Worm (Caenorhabditis elegans): ENCODE results near the gene F11C1.4.
A peak's percentile ranks its signal among the peaks of the same experiment; 100 is the strongest.

F11C1.4 gene

DNA sequence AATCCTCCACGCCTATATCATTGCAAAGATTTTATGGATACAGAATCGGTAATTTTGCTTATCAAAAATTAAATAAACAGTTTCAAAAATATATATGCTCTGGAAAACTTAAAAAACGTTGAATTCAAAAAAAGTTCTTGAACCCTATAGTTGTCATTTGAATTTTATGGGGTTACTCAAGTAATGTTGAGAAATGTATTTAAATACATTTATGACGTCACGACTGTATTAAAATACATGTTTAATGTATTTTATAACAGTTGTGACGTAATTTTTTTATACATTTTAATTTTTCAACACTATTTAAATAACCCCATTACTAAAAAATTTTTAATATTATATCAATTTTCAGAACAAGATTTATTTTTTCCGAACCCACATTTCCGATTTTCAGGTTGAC, 19.3 kb downstream of the F11C1.4 start:
- no peak for TF ChIP-seq lin-15B (tag; optimal IDR thresholded peaks at IDR 0.05)
- TF ChIP-seq F10B5.3 (tag; optimal IDR thresholded peaks at IDR 0.05) = no peak
- TF ChIP-seq nhr-41 (GFP tag; IDR thresholded peaks at IDR 0.05) = no peak
- no peak for TF ChIP-seq ceh-20 (GFP tag; IDR thresholded peaks at IDR 0.05)
- no peak for TF ChIP-seq lin-1 (GFP tag; IDR thresholded peaks at IDR 0.05)
- TF ChIP-seq ZK337.2 (GFP tag; IDR thresholded peaks at IDR 0.05) = no peak
- no peak for TF ChIP-seq dve-1 (tag; optimal IDR thresholded peaks at IDR 0.05; ENCODE audit: insufficient read depth)
- TF ChIP-seq zfp-2 (tag; optimal IDR thresholded peaks at IDR 0.05) = no peak
- TF ChIP-seq pqm-1 (tag; optimal IDR thresholded peaks at IDR 0.05) = no peak
- no peak for TF ChIP-seq ztf-11 (tag; optimal IDR thresholded peaks at IDR 0.05)
- no peak for TF ChIP-seq set-16 (GFP tag; IDR thresholded peaks at IDR 0.05)

DNA sequence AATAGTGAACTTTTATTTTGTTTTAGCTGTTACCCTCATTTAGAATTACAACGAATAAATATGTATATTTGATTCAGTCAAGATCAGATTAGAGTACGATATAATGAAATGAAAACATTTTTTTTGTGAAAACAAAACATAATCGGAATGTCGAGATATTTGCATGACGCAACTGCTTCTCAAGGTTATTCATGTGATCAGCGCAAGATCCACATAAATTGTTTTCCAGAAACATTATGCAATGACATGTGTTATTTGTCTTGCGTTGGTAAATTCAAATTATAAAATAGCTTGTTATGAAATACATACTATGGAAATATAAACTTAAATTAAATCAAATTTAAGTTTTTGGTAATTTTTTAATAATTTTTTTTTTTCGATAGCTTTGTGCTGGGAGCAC, 22.7 kb downstream of the F11C1.4 start:
- TF ChIP-seq tra-1 (GFP tag; IDR thresholded peaks at IDR 0.05) (no peak), lsy-2 (tag; optimal IDR thresholded peaks at IDR 0.05) (no peak), duxl-1 (tag; optimal IDR thresholded peaks at IDR 0.05; ENCODE audit: poor library complexity) (no peak), F10B5.3 (tag; optimal IDR thresholded peaks at IDR 0.05) (no peak), hlh-30 (tag; optimal IDR thresholded peaks at IDR 0.05; ENCODE audit: insufficient read depth) (peak; percentile 8), lin-29 (GFP tag; IDR thresholded peaks at IDR 0.05) (no peak), nhr-11 (tag; optimal IDR thresholded peaks at IDR 0.05) (no peak), nhr-25 (tag; optimal IDR thresholded peaks at IDR 0.05; ENCODE audit: borderline replicate concordance, insufficient read depth) (peak; percentile 86)

DNA sequence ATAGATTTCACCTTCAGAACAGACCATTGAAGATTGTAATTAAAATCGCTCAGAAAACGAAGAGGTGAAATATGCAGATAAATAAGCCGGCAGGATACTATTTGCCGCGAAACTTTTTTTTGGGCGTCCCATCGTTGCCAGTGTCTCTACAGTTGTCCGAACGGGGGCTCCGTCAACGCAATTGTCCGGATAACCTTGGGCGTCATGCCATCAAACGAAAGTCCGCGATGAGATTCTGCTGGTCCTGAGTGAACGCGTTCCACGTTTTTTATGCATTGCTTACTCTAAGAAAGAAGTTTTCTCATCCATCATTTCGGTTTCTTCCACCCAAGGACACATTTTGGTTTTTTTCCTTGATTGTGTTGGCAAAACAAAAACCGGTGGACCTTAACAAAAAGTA, 24.0 kb downstream of the F11C1.4 start:
- no peak for TF ChIP-seq daf-16 (GFP tag; optimal IDR thresholded peaks at IDR 0.05)
- no peak for TF ChIP-seq daf-16 (tag; optimal IDR thresholded peaks at IDR 0.05)
- TF ChIP-seq ces-1 (GFP tag; optimal IDR thresholded peaks at IDR 0.05) = no peak
- no peak for TF ChIP-seq lin-39 (tag; optimal IDR thresholded peaks at IDR 0.05)
- TF ChIP-seq nhr-25 (tag; optimal IDR thresholded peaks at IDR 0.05; ENCODE audit: borderline replicate concordance, insufficient read depth) = peak; percentile 97
- no peak for TF ChIP-seq cey-2 (tag; optimal IDR thresholded peaks at IDR 0.05; ENCODE audit: borderline replicate concordance, insufficient read depth)
- no peak for TF ChIP-seq Y48G9A.11 (GFP tag; IDR thresholded peaks at IDR 0.05)
- TF ChIP-seq daf-12 (tag; optimal IDR thresholded peaks at IDR 0.05) = no peak
- TF ChIP-seq aha-1 (tag) = peak; percentile 56
- no peak for TF ChIP-seq hif-1 (tag; optimal IDR thresholded peaks at IDR 0.05)
- TF ChIP-seq R02D3.7 (tag; optimal IDR thresholded peaks at IDR 0.05) = no peak

DNA sequence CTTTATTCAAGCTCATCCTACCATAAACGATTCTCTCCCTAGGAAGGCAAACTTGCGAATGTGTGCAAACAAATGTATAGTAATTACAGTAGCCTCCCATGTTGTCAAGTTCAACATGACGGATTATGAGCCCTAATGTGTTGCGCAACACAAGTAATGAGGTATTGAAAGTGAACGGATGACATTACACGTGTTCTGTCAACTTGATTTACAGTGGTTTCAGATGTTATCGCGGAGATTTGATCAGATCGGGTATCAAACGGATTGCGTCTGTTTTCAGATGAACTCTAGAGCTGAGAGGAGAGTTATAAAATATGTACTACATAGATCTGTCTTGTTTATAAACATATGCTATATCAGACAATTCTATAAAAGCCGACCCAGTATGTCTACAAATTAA, 25.4 kb downstream of the F11C1.4 start:
- TF ChIP-seq aha-1 (tag) = peak; percentile 89
- TF ChIP-seq T26A8.4 (GFP tag; IDR thresholded peaks at IDR 0.05) = no peak

DNA sequence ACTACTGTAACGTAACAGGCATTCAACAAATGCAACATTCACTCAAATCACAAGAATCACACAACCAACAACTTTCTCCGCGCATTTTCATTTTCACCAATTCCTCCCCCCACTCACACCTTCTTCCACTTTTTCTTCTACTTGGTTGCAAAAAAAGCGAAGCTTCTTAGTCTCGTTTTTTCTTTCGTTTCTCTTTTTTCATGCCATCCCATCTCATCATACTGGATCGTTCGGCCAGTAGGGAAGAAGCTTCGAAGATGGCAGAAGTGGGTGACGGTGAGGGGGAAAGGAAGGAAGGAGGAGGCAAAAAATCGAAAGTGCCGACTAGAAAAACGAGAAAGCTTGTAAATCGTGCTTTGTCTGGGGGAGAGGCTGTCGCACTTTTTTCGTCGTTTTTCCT, 26.2 kb downstream of the F11C1.4 start:
- TF ChIP-seq madf-9 (GFP tag; conservative IDR thresholded peaks at IDR 0.05) = no peak
- peak; percentile 66 for TF ChIP-seq nhr-25 (tag; optimal IDR thresholded peaks at IDR 0.05; ENCODE audit: borderline replicate concordance, insufficient read depth)

DNA sequence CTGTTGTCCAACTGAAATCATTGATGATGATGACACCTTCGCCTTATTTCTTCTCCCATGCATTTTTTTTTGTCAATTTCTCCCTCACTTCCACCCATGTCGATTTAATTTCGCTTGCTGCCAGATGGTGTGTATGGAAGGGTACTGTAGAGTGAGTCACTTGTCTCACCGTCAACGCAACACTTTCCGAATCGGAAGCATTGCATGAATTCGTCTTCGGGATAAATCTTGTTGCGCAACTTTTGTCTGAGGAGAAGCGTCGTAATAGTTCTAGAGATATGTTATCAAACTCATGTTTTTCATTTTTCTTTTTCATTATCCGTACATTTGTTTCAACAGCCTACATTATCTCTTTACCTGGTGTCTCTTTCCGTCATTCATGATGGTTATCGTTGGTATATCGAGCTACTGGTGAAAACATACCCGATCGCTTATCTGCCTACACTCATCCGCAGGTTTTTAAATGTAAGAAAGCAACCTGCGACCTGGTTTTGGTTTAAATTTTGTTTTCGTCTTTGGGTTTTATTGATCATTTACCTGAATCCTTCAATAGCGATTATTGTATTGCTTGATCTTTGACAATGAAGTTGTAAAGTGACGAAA, 27.7 kb downstream of the F11C1.4 start:
- TF ChIP-seq nhr-25 (tag; optimal IDR thresholded peaks at IDR 0.05; ENCODE audit: borderline replicate concordance, insufficient read depth) (peak; percentile 74), dmd-6 (GFP tag; IDR thresholded peaks at IDR 0.05) (no peak)
